Fruit fly (Drosophila melanogaster): ENCODE measurements around the gene CG15579.
A peak's percentile ranks its signal among the peaks of the same experiment; 100 is the strongest.

CG15579 gene

dm6 chrX:4324781-4325180 lies 13.2 kb upstream of the CG15579 start (continued):
- peak; percentile 99 for TF ChIP-seq CG8119 (GFP tag; IDR thresholded peaks at IDR 0.05)
- TF ChIP-seq CG32006 (GFP tag; optimal IDR thresholded peaks at IDR 0.05), result peak; percentile 98
- TF ChIP-seq CG9139 (GFP tag; optimal IDR thresholded peaks at IDR 0.05), result peak; percentile 94
- peak; percentile 99 for TF ChIP-seq CG8632 (GFP tag; optimal IDR thresholded peaks at IDR 0.05)
- peak; percentile 94 for TF ChIP-seq dsx (GFP tag; optimal IDR thresholded peaks at IDR 0.05; ENCODE audit: poor library complexity, severe bottlenecking)
- peak; percentile 98 for TF ChIP-seq CG10669 (GFP tag; optimal IDR thresholded peaks at IDR 0.05)
- peak; percentile 99 for TF ChIP-seq Sox14 (GFP tag; optimal IDR thresholded peaks at IDR 0.05)
- peak; percentile 97 for TF ChIP-seq CG4318 (GFP tag; optimal IDR thresholded peaks at IDR 0.05)
- TF ChIP-seq lz (GFP tag; optimal IDR thresholded peaks at IDR 0.05), result peak; percentile 99
- peak; percentile 97 for TF ChIP-seq CG3032 (tag; optimal IDR thresholded peaks at IDR 0.05)
- peak; percentile 100 for TF ChIP-seq cyc (GFP tag; optimal IDR thresholded peaks at IDR 0.05)
- peak; percentile 96 for TF ChIP-seq Blimp-1 (GFP tag; optimal IDR thresholded peaks at IDR 0.05)
- peak; percentile 99 for TF ChIP-seq CG8319 (GFP tag; optimal IDR thresholded peaks at IDR 0.05)
- peak; percentile 100 for TF ChIP-seq Hr39 (GFP tag; optimal IDR thresholded peaks at IDR 0.05)
- peak; percentile 99 for TF ChIP-seq Gug (GFP tag; IDR thresholded peaks at IDR 0.05)
- TF ChIP-seq CG1621 (tag; optimal IDR thresholded peaks at IDR 0.05), result peak; percentile 97
- peak; percentile 98 for TF ChIP-seq CG11762 (GFP tag; optimal IDR thresholded peaks at IDR 0.05; ENCODE audit: insufficient read depth)
- peak; percentile 99 for TF ChIP-seq CG3919 (GFP tag; optimal IDR thresholded peaks at IDR 0.05)
- TF ChIP-seq Sox15 (GFP tag; optimal IDR thresholded peaks at IDR 0.05), result peak; percentile 99
- TF ChIP-seq salr (GFP tag; optimal IDR thresholded peaks at IDR 0.05), result peak; percentile 91 to 97
- peak; percentile 98 for TF ChIP-seq Hr4 (GFP tag; optimal IDR thresholded peaks at IDR 0.05)
- TF ChIP-seq Lpt (GFP tag; optimal IDR thresholded peaks at IDR 0.05), result peak; percentile 98
- peak; percentile 99 for TF ChIP-seq Sox102F (GFP tag; optimal IDR thresholded peaks at IDR 0.05)
- peak; percentile 92 to 98 for TF ChIP-seq ss (GFP tag; optimal IDR thresholded peaks at IDR 0.05)
- TF ChIP-seq fd59A (GFP tag; optimal IDR thresholded peaks at IDR 0.05), result peak; percentile 98
- TF ChIP-seq spab (GFP tag; optimal IDR thresholded peaks at IDR 0.05), result peak; percentile 95
- TF ChIP-seq Eip78C (GFP tag), result peak; percentile 99
- peak; percentile 97 for TF ChIP-seq Ets96B (tag; optimal IDR thresholded peaks at IDR 0.05)
- TF ChIP-seq Smox (GFP tag; optimal IDR thresholded peaks at IDR 0.05), result peak; percentile 99
- peak; percentile 99 for TF ChIP-seq Eip75B (GFP tag; optimal IDR thresholded peaks at IDR 0.05)
- TF ChIP-seq svp (GFP tag), result peak; percentile 100
- TF ChIP-seq CG31627 (GFP tag; optimal IDR thresholded peaks at IDR 0.05), result peak; percentile 100
- TF ChIP-seq CG10631 (GFP tag; optimal IDR thresholded peaks at IDR 0.05), result peak; percentile 99
- peak; percentile 98 for TF ChIP-seq achi (GFP tag; optimal IDR thresholded peaks at IDR 0.05)
- peak; percentile 98 for TF ChIP-seq vri (GFP tag; optimal IDR thresholded peaks at IDR 0.05)
- TF ChIP-seq fkh (GFP tag; optimal IDR thresholded peaks at IDR 0.05), result peak; percentile 87

- TF ChIP-seq CG6163 (GFP tag; IDR thresholded peaks at IDR 0.05), result peak; percentile 76; the same call in 2 of the 3 replicates
- peak; percentile 79 for TF ChIP-seq CG15336 (GFP tag; IDR thresholded peaks at IDR 0.05)
- peak; percentile 68 for TF ChIP-seq CG6792 (GFP tag; optimal IDR thresholded peaks at IDR 0.05)
- peak; percentile 71 for TF ChIP-seq CG3919 (GFP tag; optimal IDR thresholded peaks at IDR 0.05)
- TF ChIP-seq CG10669 (GFP tag; optimal IDR thresholded peaks at IDR 0.05), result peak; percentile 57
- no peak for TF ChIP-seq CG9139 (GFP tag; optimal IDR thresholded peaks at IDR 0.05)
- TF ChIP-seq Sox102F (GFP tag; optimal IDR thresholded peaks at IDR 0.05), result peak; percentile 62
- peak; percentile 46; the same call in 1 of the 2 replicates for TF ChIP-seq CG11294 (GFP tag; IDR thresholded peaks at IDR 0.05)
- TF ChIP-seq salr (GFP tag; optimal IDR thresholded peaks at IDR 0.05), result peak in 1 of 2 experiments; percentile 81
- TF ChIP-seq CG8319 (GFP tag; optimal IDR thresholded peaks at IDR 0.05), result peak; percentile 37
- TF ChIP-seq CG8119 (GFP tag; IDR thresholded peaks at IDR 0.05), result peak; percentile 79
- TF ChIP-seq topi (GFP tag; optimal IDR thresholded peaks at IDR 0.05), result peak; percentile 88
- peak; percentile 63 for TF ChIP-seq CG6276 (GFP tag; optimal IDR thresholded peaks at IDR 0.05)
- TF ChIP-seq Lpt (GFP tag; optimal IDR thresholded peaks at IDR 0.05), result peak; percentile 40
- TF ChIP-seq Smox (GFP tag; optimal IDR thresholded peaks at IDR 0.05), result peak; percentile 79
- peak; percentile 6 for TF ChIP-seq CG1621 (tag; optimal IDR thresholded peaks at IDR 0.05)
- peak; percentile 91 for TF ChIP-seq svp (GFP tag)
- TF ChIP-seq Ets96B (tag; optimal IDR thresholded peaks at IDR 0.05), result peak; percentile 58
- peak; percentile 75 for TF ChIP-seq pdm3 (GFP tag; optimal IDR thresholded peaks at IDR 0.05)
- peak; percentile 86 for TF ChIP-seq lz (GFP tag; optimal IDR thresholded peaks at IDR 0.05)
- TF ChIP-seq CG16779 (tag; optimal IDR thresholded peaks at IDR 0.05), result no peak
- TF ChIP-seq CG11762 (GFP tag; optimal IDR thresholded peaks at IDR 0.05; ENCODE audit: insufficient read depth), result peak; percentile 49
- peak; percentile 38 for TF ChIP-seq dsx (GFP tag; optimal IDR thresholded peaks at IDR 0.05; ENCODE audit: poor library complexity, severe bottlenecking)
- TF ChIP-seq Hr39 (GFP tag; optimal IDR thresholded peaks at IDR 0.05), result peak; percentile 75
- TF ChIP-seq cyc (GFP tag; optimal IDR thresholded peaks at IDR 0.05), result peak; percentile 77
- TF ChIP-seq Eip75B (GFP tag; optimal IDR thresholded peaks at IDR 0.05), result peak; percentile 70
- TF ChIP-seq vri (GFP tag; optimal IDR thresholded peaks at IDR 0.05), result no peak
- TF ChIP-seq CG31627 (GFP tag; optimal IDR thresholded peaks at IDR 0.05), result peak; percentile 85
- no peak for TF ChIP-seq Blimp-1 (GFP tag; optimal IDR thresholded peaks at IDR 0.05)
- peak; percentile 53 for TF ChIP-seq fd59A (GFP tag; optimal IDR thresholded peaks at IDR 0.05)
- TF ChIP-seq CG3032 (tag; optimal IDR thresholded peaks at IDR 0.05), result peak; percentile 40
- no peak for TF ChIP-seq Hr38 (GFP tag; optimal IDR thresholded peaks at IDR 0.05)
- peak; percentile 77 for TF ChIP-seq Met (GFP tag; optimal IDR thresholded peaks at IDR 0.05)
Measured at dm6 chrX:4323911-4324368, 12.3 kb upstream of the CG15579 start.
